Fruit fly (Drosophila melanogaster) whole organism, embryonic: Measurements from ENCODE around the gene CG5521.

Source experiments
- emc ChIP-seq: fragments of 200-800 bp; sonication (Bioruptor generic); optimal IDR thresholded peaks from 2 replicates; lab custom pipeline; 2016; ENCODE audit warnings: missing biosample characterization, missing genetic modification characterization
- psq ChIP-seq: fragments of 200-800 bp; sonication (Bioruptor generic); optimal IDR thresholded peaks from 2 replicates; lab custom pipeline; 2017; ENCODE audit warnings: missing biosample characterization, missing genetic modification characterization

- TF ChIP-seq emc (GFP tag; lab: Kevin White, UChicago) = no peak
- no peak for TF ChIP-seq psq (GFP tag; lab: Kevin White, UChicago)
Observed at dm6 chr3R:26988412-26988981, 21.8 kb downstream of the CG5521 start, which contains the start of gene CG31075.
